Worm (Caenorhabditis elegans) whole organism, L4 larva: ENCODE data around the gene T28C12.15.
A peak's percentile ranks its signal among the peaks of the same experiment; 100 is the strongest.

Source experiments
- D1046.2 ChIP-seq: fragments of 200-800 bp; sonication (Bioruptor generic); IDR thresholded peaks from 2 replicates; pipeline ENCODE4 v1.3.6; 2022; ENCODE audit warnings: missing genetic modification characterization, missing compliant biosample characterization
- F26F4.8 ChIP-seq: fragments of 200-800 bp; sonication (Bioruptor generic); conservative IDR thresholded peaks from 2 replicates; pipeline ENCODE4 v1.3.6; 2022; ENCODE audit warnings: missing genetic modification characterization, missing compliant biosample characterization
- F44E2.7 ChIP-seq: fragments of 200-800 bp; sonication (Bioruptor generic); IDR thresholded peaks from 2 replicates; pipeline ENCODE4 v2.1.2; 2022; ENCODE audit warnings: missing genetic modification characterization, missing compliant biosample characterization
- Y105C5A.15 ChIP-seq: fragments of 200-800 bp; sonication (Bioruptor generic); IDR thresholded peaks from 2 replicates; pipeline ENCODE4 v1.3.6; 2022; ENCODE audit warnings: missing genetic modification characterization, missing compliant biosample characterization
- Y75B8A.6 ChIP-seq: fragments of 200-800 bp; sonication (Bioruptor generic); IDR thresholded peaks from 2 replicates; pipeline ENCODE4 v1.3.6; 2022; ENCODE audit warnings: missing genetic modification reagents, missing genetic modification characterization, missing compliant biosample characterization
- ZK337.2 ChIP-seq: fragments of 200-800 bp; sonication (Bioruptor generic); IDR thresholded peaks from 2 replicates; pipeline ENCODE4 v1.3.6; 2022; ENCODE audit warnings: missing genetic modification reagents, missing genetic modification characterization, missing compliant biosample characterization
- ZK546.5 ChIP-seq, 2 experiments: sonication (generic microtip); optimal IDR thresholded peaks; 2 replicates each; lab custom pipeline; 2017; ENCODE audit warnings: missing biosample characterization in 2 of 2, missing genetic modification characterization in 2 of 2
- aly-2 ChIP-seq: sonication (generic microtip); optimal IDR thresholded peaks from 2 replicates; lab custom pipeline; 2018; ENCODE audit warnings: missing biosample characterization, missing genetic modification characterization
- ama-1 ChIP-seq: fragments of 150-350 bp; optimal IDR thresholded peaks from 2 replicates; lab custom pipeline; 2014; ENCODE audit warnings: inconsistent platforms, mixed read lengths
- attf-4 ChIP-seq: sonication (generic microtip); optimal IDR thresholded peaks from 3 replicates; lab custom pipeline; 2017; ENCODE audit warnings: missing biosample characterization, missing genetic modification characterization
- ceh-28 ChIP-seq: fragments of 150-350 bp; optimal IDR thresholded peaks from 2 replicates; lab custom pipeline; 2014; ENCODE audit warnings: missing biosample characterization, missing genetic modification reagents, missing genetic modification characterization
- ceh-32 ChIP-seq: sonication (generic microtip); optimal IDR thresholded peaks from 2 replicates; lab custom pipeline; 2016; ENCODE audit warnings: mild to moderate bottlenecking, missing genetic modification characterization, missing compliant biosample characterization; ENCODE audit not compliant: poor library complexity
- ctbp-1 ChIP-seq: fragments of 200-800 bp; sonication (Bioruptor generic); IDR thresholded peaks from 2 replicates; pipeline ENCODE4 v1.3.6; 2022; ENCODE audit warnings: missing genetic modification reagents, missing genetic modification characterization, missing compliant biosample characterization
- daf-12 ChIP-seq: fragments of 150-350 bp; optimal IDR thresholded peaks from 2 replicates; lab custom pipeline; 2014; ENCODE audit warnings: missing biosample characterization, missing genetic modification reagents, missing genetic modification characterization
- daf-16 ChIP-seq, 3 experiments: sonication (generic microtip); optimal IDR thresholded peaks; 2 replicates each; lab custom pipeline; 2016 to 2017; ENCODE audit warnings: missing genetic modification characterization in 3 of 3, missing genetic modification reagents in 3 of 3, mild to moderate bottlenecking in 2 of 3, missing compliant biosample characterization in 2 of 3, missing biosample characterization in 1 of 3, moderate library complexity in 1 of 3
- dmd-6 ChIP-seq: fragments of 200-800 bp; sonication (Bioruptor generic); IDR thresholded peaks from 2 replicates; pipeline ENCODE4 v1.3.6; 2022; ENCODE audit warnings: missing genetic modification reagents, missing genetic modification characterization, missing compliant biosample characterization
- dmd-8 ChIP-seq: fragments of 200-800 bp; sonication (Bioruptor generic); IDR thresholded peaks from 2 replicates; pipeline ENCODE4 v1.3.6; 2022; ENCODE audit warnings: missing genetic modification characterization, missing compliant biosample characterization
- dpl-1 ChIP-seq: fragments of 150-350 bp; optimal IDR thresholded peaks from 2 replicates; lab custom pipeline; 2014; ENCODE audit warnings: missing biosample characterization, missing genetic modification reagents, missing genetic modification characterization
- duxl-1 ChIP-seq: sonication (generic microtip); optimal IDR thresholded peaks from 2 replicates; lab custom pipeline; 2016; ENCODE audit warnings: mild to moderate bottlenecking, missing genetic modification characterization, moderate library complexity, missing compliant biosample characterization; ENCODE audit not compliant: poor library complexity
- dve-1 ChIP-seq: sonication (generic microtip); optimal IDR thresholded peaks from 2 replicates; lab custom pipeline; 2017; ENCODE audit warnings: antibody characterized with exemption, mild to moderate bottlenecking, missing genetic modification characterization, missing compliant biosample characterization; ENCODE audit not compliant: insufficient read depth
- fos-1 ChIP-seq: fragments of 150-350 bp; optimal IDR thresholded peaks from 2 replicates; lab custom pipeline; 2014; ENCODE audit warnings: missing biosample characterization, missing genetic modification characterization
- gei-8 ChIP-seq: fragments of 200-800 bp; sonication (Bioruptor generic); optimal IDR thresholded peaks from 2 replicates; lab custom pipeline; 2018; ENCODE audit warnings: mild to moderate bottlenecking, missing genetic modification characterization, missing compliant biosample characterization
- hlh-30 ChIP-seq: sonication (generic microtip); optimal IDR thresholded peaks from 2 replicates; lab custom pipeline; 2017; ENCODE audit warnings: antibody characterized with exemption, mild to moderate bottlenecking, missing genetic modification characterization, missing compliant biosample characterization; ENCODE audit not compliant: insufficient read depth
- jun-1 ChIP-seq: fragments of 150-350 bp; optimal IDR thresholded peaks from 2 replicates; lab custom pipeline; 2014; ENCODE audit warnings: missing biosample characterization, missing genetic modification reagents, missing genetic modification characterization
- lim-7 ChIP-seq: fragments of 200-800 bp; sonication (Bioruptor generic); IDR thresholded peaks from 2 replicates; pipeline ENCODE4 v1.3.6; 2022; ENCODE audit warnings: missing genetic modification characterization, missing compliant biosample characterization
- lin-1 ChIP-seq: fragments of 200-800 bp; sonication (Bioruptor generic); IDR thresholded peaks from 2 replicates; pipeline ENCODE4 v1.3.6; 2022; ENCODE audit warnings: missing genetic modification reagents, missing genetic modification characterization, missing compliant biosample characterization
- lin-13 ChIP-seq: fragments of 150-350 bp; optimal IDR thresholded peaks from 2 replicates; lab custom pipeline; 2014; ENCODE audit warnings: missing biosample characterization, missing genetic modification reagents, missing genetic modification characterization
- lin-39 ChIP-seq: fragments of 150-350 bp; optimal IDR thresholded peaks from 2 replicates; lab custom pipeline; 2014; ENCODE audit warnings: missing biosample characterization, missing genetic modification reagents, missing genetic modification characterization
- lir-3 ChIP-seq: sonication (generic microtip); optimal IDR thresholded peaks from 2 replicates; lab custom pipeline; 2016; ENCODE audit warnings: mild to moderate bottlenecking, missing genetic modification characterization, missing compliant biosample characterization
- mep-1 ChIP-seq: fragments of 150-350 bp; sonication (generic microtip); optimal IDR thresholded peaks from 3 replicates; lab custom pipeline; 2014; ENCODE audit warnings: missing biosample characterization, missing genetic modification characterization
- mes-2 ChIP-seq: sonication (generic microtip); optimal IDR thresholded peaks from 2 replicates; lab custom pipeline; 2016; ENCODE audit warnings: missing genotype, mild to moderate bottlenecking, missing genetic modification characterization, missing compliant biosample characterization; ENCODE audit not compliant: poor library complexity, severe bottlenecking
- mxl-3 ChIP-seq: fragments of 200-800 bp; sonication (Bioruptor generic); optimal IDR thresholded peaks from 2 replicates; lab custom pipeline; 2018; ENCODE audit warnings: mild to moderate bottlenecking, missing genetic modification characterization, missing compliant biosample characterization
- nhr-11 ChIP-seq: fragments of 150-350 bp; optimal IDR thresholded peaks from 2 replicates; lab custom pipeline; 2014; ENCODE audit warnings: missing biosample characterization, missing genetic modification characterization
- nhr-25 ChIP-seq: sonication (generic microtip); optimal IDR thresholded peaks from 2 replicates; lab custom pipeline; 2017; ENCODE audit warnings: missing genetic modification characterization, mild to moderate bottlenecking, missing compliant biosample characterization, antibody characterized with exemption, moderate library complexity, borderline replicate concordance; ENCODE audit not compliant: insufficient read depth
- nhr-41 ChIP-seq: fragments of 200-800 bp; sonication (Bioruptor generic); IDR thresholded peaks from 2 replicates; pipeline ENCODE4 v1.3.6; 2022; ENCODE audit warnings: missing genetic modification reagents, missing genetic modification characterization, missing compliant biosample characterization
- nhr-6 ChIP-seq: fragments of 150-350 bp; optimal IDR thresholded peaks from 2 replicates; lab custom pipeline; 2014; ENCODE audit warnings: missing biosample characterization, missing genetic modification characterization
- nhr-76 ChIP-seq: fragments of 150-350 bp; optimal IDR thresholded peaks from 2 replicates; lab custom pipeline; 2014; ENCODE audit warnings: missing biosample characterization, missing genetic modification characterization
- nhr-77 ChIP-seq: fragments of 150-350 bp; optimal IDR thresholded peaks from 2 replicates; lab custom pipeline; 2014; ENCODE audit warnings: missing biosample characterization, missing genetic modification characterization
- php-3 ChIP-seq: fragments of 200-800 bp; sonication (Bioruptor generic); IDR thresholded peaks from 2 replicates; pipeline ENCODE4 v1.3.6; 2022; ENCODE audit warnings: missing genetic modification reagents, missing genetic modification characterization, missing compliant biosample characterization
- pqm-1 ChIP-seq: sonication (generic microtip); optimal IDR thresholded peaks from 2 replicates; lab custom pipeline; 2017; ENCODE audit warnings: missing biosample characterization, missing genetic modification characterization
- sdz-12 ChIP-seq: fragments of 200-800 bp; sonication (Bioruptor generic); optimal IDR thresholded peaks from 2 replicates; lab custom pipeline; 2018; ENCODE audit warnings: mild to moderate bottlenecking, missing genetic modification characterization, missing compliant biosample characterization
- set-16 ChIP-seq: fragments of 200-800 bp; sonication (Bioruptor generic); IDR thresholded peaks from 2 replicates; pipeline ENCODE4 v1.3.6; 2022; ENCODE audit warnings: missing genetic modification reagents, missing genetic modification characterization, missing compliant biosample characterization
- skn-1 ChIP-seq: fragments of 150-350 bp; optimal IDR thresholded peaks from 2 replicates; lab custom pipeline; 2014; ENCODE audit warnings: missing biosample characterization, missing genetic modification characterization
- tra-1 ChIP-seq: fragments of 200-800 bp; sonication (Bioruptor generic); IDR thresholded peaks from 2 replicates; pipeline ENCODE4 v1.3.6; 2022; ENCODE audit warnings: missing genetic modification reagents, missing genetic modification characterization, missing compliant biosample characterization
- unc-62 ChIP-seq, 3 experiments: fragments of 150-350 bp in 1 of 3; sonication (generic microtip); optimal IDR thresholded peaks in 2 of 3; peaks in 1 of 3; 1 replicate in 1 of 3; 2 replicates in 2 of 3; lab custom pipeline; 2014 to 2017; ENCODE audit warnings: missing biosample characterization in 3 of 3, missing genetic modification characterization in 3 of 3, missing genetic modification reagents in 3 of 3, missing genotype in 1 of 3
- zip-11 ChIP-seq: fragments of 200-800 bp; sonication (Bioruptor generic); IDR thresholded peaks from 2 replicates; pipeline ENCODE4 v1.3.6; 2022; ENCODE audit warnings: missing genetic modification characterization, missing compliant biosample characterization
- ztf-11 ChIP-seq: fragments of 150-350 bp; optimal IDR thresholded peaks from 2 replicates; lab custom pipeline; 2014; ENCODE audit warnings: missing biosample characterization, missing genetic modification characterization

T28C12.15 gene

DNA sequence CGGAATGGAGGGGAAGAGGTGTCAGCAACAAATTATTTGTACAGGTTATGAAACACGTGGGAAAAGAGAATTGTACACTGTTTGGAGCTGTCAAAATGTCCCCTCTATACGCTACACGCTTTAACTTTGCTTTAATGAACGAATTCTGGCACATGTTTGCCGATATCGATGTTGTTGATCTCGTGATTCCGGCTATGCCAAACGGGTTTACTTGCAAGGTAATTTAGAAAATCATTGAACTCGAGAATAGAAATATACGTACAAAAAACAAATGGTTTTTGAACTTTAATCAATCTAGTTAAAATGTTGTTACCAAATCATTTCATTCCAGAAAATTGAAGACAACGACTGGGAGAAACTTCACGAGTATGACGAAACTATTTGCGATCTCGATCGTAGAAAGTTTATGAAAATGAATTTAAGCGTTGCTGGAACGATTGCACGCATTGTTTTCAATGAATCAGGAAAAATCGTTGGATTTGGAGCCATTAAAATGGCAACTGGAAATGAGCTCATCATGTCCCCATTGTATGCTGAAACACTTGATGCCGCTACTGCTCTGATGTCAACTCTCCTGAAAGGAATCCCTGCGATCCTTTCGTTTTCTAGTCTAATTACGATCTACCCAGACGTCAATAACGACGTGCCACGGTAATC is 44.3 kb downstream of the T28C12.15 start (continued):
- TF ChIP-seq ZK337.2 (GFP tag; lab: Robert Waterston, UW), result no peak
- no peak for TF ChIP-seq skn-1 (tag; lab: Kevin White, UChicago)
- TF ChIP-seq mxl-3 (GFP tag; lab: Kevin White, UChicago), result peak; percentile 23
- no peak for TF ChIP-seq set-16 (GFP tag; lab: Robert Waterston, UW)
- no peak for TF ChIP-seq daf-16 (GFP tag; optimal IDR thresholded peaks at IDR 0.05; lab: Kevin White, UChicago)
- TF ChIP-seq daf-16 (tag; optimal IDR thresholded peaks at IDR 0.05; lab: Kevin White, UChicago), result peak; percentile 65
- TF ChIP-seq ZK546.5 (tag; optimal IDR thresholded peaks at IDR 0.05; lab: Kevin White, UChicago), result no peak
- peak; percentile 24; the same call in 1 of the 2 replicates for TF ChIP-seq dmd-6 (GFP tag; lab: Robert Waterston, UW)
- no peak for TF ChIP-seq lin-13 (GFP tag; lab: Kevin White, UChicago)
- TF ChIP-seq nhr-6, result no peak
- no peak for TF ChIP-seq ceh-28 (tag; lab: Kevin White, UChicago)
- no peak for TF ChIP-seq daf-12 (tag; lab: Kevin White, UChicago)
- TF ChIP-seq duxl-1, result no peak
- no peak for TF ChIP-seq jun-1
- TF ChIP-seq lir-3 (tag; lab: Kevin White, UChicago), result no peak
- TF ChIP-seq mep-1 (tag; lab: Kevin White, UChicago), result peak; percentile 21
- no peak for TF ChIP-seq D1046.2 (GFP tag; lab: Robert Waterston, UW)
- TF ChIP-seq ama-1 (lab: Kevin White, UChicago), result peak; percentile 86

DNA sequence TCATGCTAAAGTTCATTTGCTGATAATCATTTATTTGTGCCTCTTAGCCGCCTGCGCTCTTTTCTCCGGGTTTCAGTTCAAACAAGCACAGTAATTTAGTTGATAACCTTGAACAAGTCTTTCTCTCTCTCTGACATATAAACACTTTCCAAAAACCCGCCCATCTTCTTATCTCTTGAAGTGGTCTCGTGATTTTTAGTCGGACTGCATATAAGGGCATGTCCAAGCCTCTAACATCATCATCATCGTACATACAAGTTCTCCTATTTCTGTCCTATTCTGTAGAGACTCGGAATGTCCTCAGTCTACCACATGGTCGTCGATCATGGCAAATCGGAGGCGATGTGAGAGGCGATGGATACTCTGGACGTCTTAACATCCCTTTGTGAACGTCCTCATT is 45.4 kb downstream of the T28C12.15 start, which contains the start of gene F31F7.1:
TSS of gene F31F7.1 (plus strand) at position 235 of the 400 bp plus-strand sequence.
- peak; percentile 97 for TF ChIP-seq dve-1 (tag; lab: Kevin White, UChicago)
- TF ChIP-seq tra-1 (GFP tag; lab: Robert Waterston, UW), result peak; percentile 45; the same call in 1 of the 2 replicates
- TF ChIP-seq lim-7, result no peak
- TF ChIP-seq pqm-1 (tag; lab: Kevin White, UChicago), result peak; percentile 97
- TF ChIP-seq Y75B8A.6 (GFP tag; lab: Robert Waterston, UW), result no peak
- TF ChIP-seq php-3 (GFP tag; lab: Robert Waterston, UW), result peak; percentile 27; the same call in 1 of the 2 replicates
- peak; percentile 31 for TF ChIP-seq mes-2 (tag; lab: Kevin White, UChicago)
- no peak for TF ChIP-seq nhr-25
- TF ChIP-seq dpl-1 (GFP tag; lab: Kevin White, UChicago), result no peak
- TF ChIP-seq ztf-11 (tag; lab: Kevin White, UChicago), result no peak
- no peak for TF ChIP-seq ceh-28 (tag; lab: Kevin White, UChicago)
- peak; percentile 92 for TF ChIP-seq nhr-77 (tag; lab: Kevin White, UChicago)
- TF ChIP-seq F26F4.8 (GFP tag; lab: Robert Waterston, UW), result no peak
- TF ChIP-seq nhr-6, result no peak
- TF ChIP-seq sdz-12 (GFP tag; lab: Kevin White, UChicago), result no peak
- TF ChIP-seq hlh-30, result peak; percentile 70
- no peak for TF ChIP-seq ZK546.5 (tag; optimal IDR thresholded peaks at IDR 0.05; lab: Kevin White, UChicago)
- peak; percentile 95 for TF ChIP-seq ama-1 (lab: Kevin White, UChicago)
- no peak for TF ChIP-seq aly-2 (tag; lab: Kevin White, UChicago)
- TF ChIP-seq zip-11, result no peak
- TF ChIP-seq ctbp-1, result no peak
- TF ChIP-seq F44E2.7 (GFP tag; lab: Robert Waterston, UW), result no peak
- TF ChIP-seq gei-8 (GFP tag; lab: Kevin White, UChicago), result no peak
- TF ChIP-seq skn-1 (tag; lab: Kevin White, UChicago), result no peak
- no peak for TF ChIP-seq Y105C5A.15
- TF ChIP-seq lin-39 (tag; lab: Kevin White, UChicago), result no peak
- peak; percentile 1 for TF ChIP-seq nhr-11
- no peak for TF ChIP-seq ceh-32 (tag; lab: Kevin White, UChicago)
- TF ChIP-seq dmd-8 (GFP tag; lab: Robert Waterston, UW), result no peak
- TF ChIP-seq lin-1 (GFP tag; lab: Robert Waterston, UW), result peak; percentile 59
- TF ChIP-seq unc-62 (GFP tag; optimal IDR thresholded peaks at IDR 0.05 in 1 of 2; lab: Kevin White, UChicago), result peak in 1 of 2 experiments; percentile 96
- no peak for TF ChIP-seq unc-62 (tag; optimal IDR thresholded peaks at IDR 0.05; lab: Kevin White, UChicago)
- TF ChIP-seq attf-4 (tag; lab: Kevin White, UChicago), result no peak
- TF ChIP-seq D1046.2 (GFP tag; lab: Robert Waterston, UW), result no peak
- TF ChIP-seq fos-1 (tag; lab: Kevin White, UChicago), result no peak
- peak; percentile 32; the same call in 1 of the 2 replicates for TF ChIP-seq nhr-41 (GFP tag; lab: Robert Waterston, UW)
- no peak for TF ChIP-seq nhr-76 (tag; lab: Kevin White, UChicago)
